Worm (Caenorhabditis elegans) whole organism, L4 larva: ENCODE results near the gene Y41D4B.24.
A peak's percentile ranks its signal among the peaks of the same experiment; 100 is the strongest.

Experiments
- F10B5.3 ChIP-seq: sonication (generic microtip); optimal IDR thresholded peaks from 2 replicates; lab custom pipeline; 2016; ENCODE audit warnings: mild to moderate bottlenecking, missing genetic modification characterization, missing compliant biosample characterization
- F44E2.7 ChIP-seq: fragments of 200-800 bp; sonication (Bioruptor generic); IDR thresholded peaks from 2 replicates; pipeline ENCODE4 v2.1.2; 2022; ENCODE audit warnings: missing genetic modification characterization, missing compliant biosample characterization
- F49E8.2 ChIP-seq: sonication (generic microtip); optimal IDR thresholded peaks from 2 replicates; lab custom pipeline; 2016; ENCODE audit warnings: missing compliant biosample characterization, mild to moderate bottlenecking, missing genetic modification characterization, borderline replicate concordance
- R02D3.7 ChIP-seq: fragments of 150-350 bp; sonication (generic microtip); optimal IDR thresholded peaks from 3 replicates; lab custom pipeline; 2014; ENCODE audit warnings: missing biosample characterization, missing genetic modification characterization
- T20F7.1 ChIP-seq: fragments of 200-800 bp; sonication (Bioruptor generic); optimal IDR thresholded peaks from 2 replicates; lab custom pipeline; 2018; ENCODE audit warnings: mild to moderate bottlenecking, missing genetic modification characterization, missing compliant biosample characterization
- T26A8.4 ChIP-seq: fragments of 200-800 bp; sonication (Bioruptor generic); IDR thresholded peaks from 2 replicates; pipeline ENCODE4 v1.3.6; 2022; ENCODE audit warnings: missing genetic modification characterization, missing compliant biosample characterization
- Y105C5A.15 ChIP-seq: fragments of 200-800 bp; sonication (Bioruptor generic); IDR thresholded peaks from 2 replicates; pipeline ENCODE4 v1.3.6; 2022; ENCODE audit warnings: missing genetic modification characterization, missing compliant biosample characterization
- Y48G9A.11 ChIP-seq: fragments of 200-800 bp; sonication (Bioruptor generic); IDR thresholded peaks from 2 replicates; pipeline ENCODE4 v1.3.6; 2022; ENCODE audit warnings: missing genetic modification reagents, missing genetic modification characterization, missing compliant biosample characterization
- Y5F2A.4 ChIP-seq: fragments of 200-800 bp; sonication (Bioruptor generic); optimal IDR thresholded peaks from 2 replicates; lab custom pipeline; 2018; ENCODE audit warnings: mild to moderate bottlenecking, missing genetic modification characterization, missing compliant biosample characterization
- Y75B8A.6 ChIP-seq: fragments of 200-800 bp; sonication (Bioruptor generic); IDR thresholded peaks from 2 replicates; pipeline ENCODE4 v1.3.6; 2022; ENCODE audit warnings: missing genetic modification reagents, missing genetic modification characterization, missing compliant biosample characterization
- ZK337.2 ChIP-seq: fragments of 200-800 bp; sonication (Bioruptor generic); IDR thresholded peaks from 2 replicates; pipeline ENCODE4 v1.3.6; 2022; ENCODE audit warnings: missing genetic modification reagents, missing genetic modification characterization, missing compliant biosample characterization
- aha-1 ChIP-seq: fragments of 150-350 bp; peaks from one replicate; lab custom pipeline; 2014; ENCODE audit warnings: missing biosample characterization, missing genetic modification characterization
- ama-1 ChIP-seq: fragments of 150-350 bp; optimal IDR thresholded peaks from 2 replicates; lab custom pipeline; 2014; ENCODE audit warnings: inconsistent platforms, mixed read lengths
- arid-1 ChIP-seq: fragments of 200-800 bp; sonication (Bioruptor generic); conservative IDR thresholded peaks from 2 replicates; pipeline ENCODE4 v1.3.6; 2022; ENCODE audit warnings: missing genetic modification reagents, missing genetic modification characterization, missing compliant biosample characterization
- ceh-28 ChIP-seq: fragments of 150-350 bp; optimal IDR thresholded peaks from 2 replicates; lab custom pipeline; 2014; ENCODE audit warnings: missing biosample characterization, missing genetic modification reagents, missing genetic modification characterization
- ceh-82 ChIP-seq: sonication (generic microtip); optimal IDR thresholded peaks from 2 replicates; lab custom pipeline; 2017; ENCODE audit warnings: missing biosample characterization, missing genetic modification characterization
- ces-1 ChIP-seq: fragments of 150-350 bp; sonication (generic microtip); optimal IDR thresholded peaks from 4 replicates; lab custom pipeline; 2014; ENCODE audit warnings: missing biosample characterization, missing genetic modification reagents, missing genetic modification characterization
- cey-2 ChIP-seq: sonication (generic microtip); optimal IDR thresholded peaks from 3 replicates; lab custom pipeline; 2017; ENCODE audit warnings: missing genetic modification characterization, mild to moderate bottlenecking, missing compliant biosample characterization, antibody characterized with exemption, borderline replicate concordance; ENCODE audit not compliant: insufficient read depth
- daf-16 ChIP-seq, 3 experiments: sonication (generic microtip); optimal IDR thresholded peaks; 2 replicates each; lab custom pipeline; 2016 to 2017; ENCODE audit warnings: missing genetic modification characterization in 3 of 3, missing genetic modification reagents in 3 of 3, mild to moderate bottlenecking in 2 of 3, missing compliant biosample characterization in 2 of 3, missing biosample characterization in 1 of 3, moderate library complexity in 1 of 3
- dmd-8 ChIP-seq: fragments of 200-800 bp; sonication (Bioruptor generic); IDR thresholded peaks from 2 replicates; pipeline ENCODE4 v1.3.6; 2022; ENCODE audit warnings: missing genetic modification characterization, missing compliant biosample characterization
- dmd-9 ChIP-seq: fragments of 200-800 bp; sonication (Bioruptor generic); IDR thresholded peaks from 2 replicates; pipeline ENCODE4 v1.3.6; 2022; ENCODE audit warnings: missing genetic modification reagents, missing genetic modification characterization, missing compliant biosample characterization
- duxl-1 ChIP-seq: sonication (generic microtip); optimal IDR thresholded peaks from 2 replicates; lab custom pipeline; 2016; ENCODE audit warnings: mild to moderate bottlenecking, missing genetic modification characterization, moderate library complexity, missing compliant biosample characterization; ENCODE audit not compliant: poor library complexity
- egl-43 ChIP-seq: fragments of 200-800 bp; sonication (Bioruptor generic); IDR thresholded peaks from 2 replicates; pipeline ENCODE4 v1.3.6; 2022; ENCODE audit warnings: missing genetic modification reagents, missing genetic modification characterization, missing compliant biosample characterization
- gei-8 ChIP-seq: fragments of 200-800 bp; sonication (Bioruptor generic); optimal IDR thresholded peaks from 2 replicates; lab custom pipeline; 2018; ENCODE audit warnings: mild to moderate bottlenecking, missing genetic modification characterization, missing compliant biosample characterization
- hif-1 ChIP-seq, 2 experiments: sonication (generic microtip); optimal IDR thresholded peaks; 2 replicates each; lab custom pipeline; 2016 to 2017; ENCODE audit warnings: missing compliant biosample characterization in 2 of 2, missing genetic modification characterization in 2 of 2, missing genetic modification reagents in 2 of 2, missing genotype in 2 of 2, mild to moderate bottlenecking in 1 of 2
- jun-1 ChIP-seq: fragments of 150-350 bp; optimal IDR thresholded peaks from 2 replicates; lab custom pipeline; 2014; ENCODE audit warnings: missing biosample characterization, missing genetic modification reagents, missing genetic modification characterization
- lin-29 ChIP-seq: fragments of 200-800 bp; sonication (Bioruptor generic); IDR thresholded peaks from 2 replicates; pipeline ENCODE4 v1.3.6; 2022; ENCODE audit warnings: missing genetic modification reagents, missing genetic modification characterization, missing compliant biosample characterization
- lin-39 ChIP-seq: fragments of 150-350 bp; optimal IDR thresholded peaks from 2 replicates; lab custom pipeline; 2014; ENCODE audit warnings: missing biosample characterization, missing genetic modification reagents, missing genetic modification characterization
- lir-3 ChIP-seq: sonication (generic microtip); optimal IDR thresholded peaks from 2 replicates; lab custom pipeline; 2016; ENCODE audit warnings: mild to moderate bottlenecking, missing genetic modification characterization, missing compliant biosample characterization
- lsy-2 ChIP-seq, 2 experiments: fragments of 150-350 bp in 1 of 2; sonication (generic microtip) in 1 of 2; optimal IDR thresholded peaks; 2 replicates each; lab custom pipeline; 2014 to 2017; ENCODE audit warnings: missing biosample characterization in 2 of 2, missing genetic modification characterization in 2 of 2
- madf-5 ChIP-seq, 2 experiments: fragments of 200-800 bp; sonication (Bioruptor generic); IDR thresholded peaks; 2 replicates each; pipeline ENCODE4 v1.3.6; 2022; ENCODE audit warnings: missing compliant biosample characterization in 2 of 2, missing genetic modification characterization in 2 of 2
- mdl-1 ChIP-seq, 2 experiments: fragments of 150-350 bp in 1 of 2; sonication (generic microtip) in 1 of 2; optimal IDR thresholded peaks; 2 replicates each; lab custom pipeline; 2014 to 2017; ENCODE audit warnings: missing biosample characterization in 2 of 2, missing genetic modification characterization in 2 of 2
- mep-1 ChIP-seq: fragments of 150-350 bp; sonication (generic microtip); optimal IDR thresholded peaks from 3 replicates; lab custom pipeline; 2014; ENCODE audit warnings: missing biosample characterization, missing genetic modification characterization
- mes-2 ChIP-seq: sonication (generic microtip); optimal IDR thresholded peaks from 2 replicates; lab custom pipeline; 2016; ENCODE audit warnings: missing genotype, mild to moderate bottlenecking, missing genetic modification characterization, missing compliant biosample characterization; ENCODE audit not compliant: poor library complexity, severe bottlenecking
- nhr-10 ChIP-seq: fragments of 150-350 bp; optimal IDR thresholded peaks from 2 replicates; lab custom pipeline; 2014; ENCODE audit warnings: missing biosample characterization, missing genetic modification characterization
- nhr-102 ChIP-seq: sonication (generic microtip); optimal IDR thresholded peaks from 2 replicates; lab custom pipeline; 2016; ENCODE audit warnings: mild to moderate bottlenecking, missing genetic modification characterization, moderate library complexity, missing compliant biosample characterization
- nhr-237 ChIP-seq: sonication (generic microtip); optimal IDR thresholded peaks from 2 replicates; lab custom pipeline; 2017; ENCODE audit warnings: missing biosample characterization, missing genetic modification characterization
- nhr-48 ChIP-seq: sonication (generic microtip); optimal IDR thresholded peaks from 2 replicates; lab custom pipeline; 2016; ENCODE audit warnings: mild to moderate bottlenecking, missing genetic modification characterization, missing compliant biosample characterization
- nhr-77 ChIP-seq: fragments of 150-350 bp; optimal IDR thresholded peaks from 2 replicates; lab custom pipeline; 2014; ENCODE audit warnings: missing biosample characterization, missing genetic modification characterization
- saeg-2 ChIP-seq: fragments of 200-800 bp; sonication (Bioruptor generic); IDR thresholded peaks from 2 replicates; pipeline ENCODE4 v1.3.6; 2022; ENCODE audit warnings: missing genetic modification reagents, missing genetic modification characterization, missing compliant biosample characterization
- sdz-12 ChIP-seq: fragments of 200-800 bp; sonication (Bioruptor generic); optimal IDR thresholded peaks from 2 replicates; lab custom pipeline; 2018; ENCODE audit warnings: mild to moderate bottlenecking, missing genetic modification characterization, missing compliant biosample characterization
- snpc-4 ChIP-seq: fragments of 150-350 bp; optimal IDR thresholded peaks from 2 replicates; lab custom pipeline; 2014; ENCODE audit warnings: missing biosample characterization, missing genetic modification characterization
- spr-3 ChIP-seq: fragments of 200-800 bp; sonication (Bioruptor generic); optimal IDR thresholded peaks from 2 replicates; lab custom pipeline; 2018; ENCODE audit warnings: mild to moderate bottlenecking, missing genetic modification characterization, missing compliant biosample characterization
- unc-39 ChIP-seq: sonication (generic microtip); optimal IDR thresholded peaks from 2 replicates; lab custom pipeline; 2017; ENCODE audit warnings: missing biosample characterization, missing genetic modification characterization
- unc-62 ChIP-seq, 3 experiments: fragments of 150-350 bp in 1 of 3; sonication (generic microtip); optimal IDR thresholded peaks in 2 of 3; peaks in 1 of 3; 1 replicate in 1 of 3; 2 replicates in 2 of 3; lab custom pipeline; 2014 to 2017; ENCODE audit warnings: missing biosample characterization in 3 of 3, missing genetic modification characterization in 3 of 3, missing genetic modification reagents in 3 of 3, missing genotype in 1 of 3
- vab-7 ChIP-seq: fragments of 200-800 bp; sonication (Bioruptor generic); IDR thresholded peaks from 2 replicates; pipeline ENCODE4 v1.3.6; 2022; ENCODE audit warnings: missing genetic modification reagents, missing genetic modification characterization, missing compliant biosample characterization
- zag-1 ChIP-seq: fragments of 150-350 bp; optimal IDR thresholded peaks from 2 replicates; lab custom pipeline; 2014; ENCODE audit warnings: missing biosample characterization, missing genetic modification characterization
- zfp-2 ChIP-seq: sonication (generic microtip); optimal IDR thresholded peaks from 2 replicates; lab custom pipeline; 2016; ENCODE audit warnings: mild to moderate bottlenecking, missing genetic modification characterization, missing compliant biosample characterization
- zfp-3 ChIP-seq: fragments of 200-800 bp; sonication (Bioruptor generic); conservative IDR thresholded peaks from 2 replicates; pipeline ENCODE4 v1.3.6; 2022; ENCODE audit warnings: missing genetic modification reagents, missing genetic modification characterization, missing compliant biosample characterization
- zip-11 ChIP-seq: fragments of 200-800 bp; sonication (Bioruptor generic); IDR thresholded peaks from 2 replicates; pipeline ENCODE4 v1.3.6; 2022; ENCODE audit warnings: missing genetic modification characterization, missing compliant biosample characterization
- zip-2 ChIP-seq: fragments of 150-350 bp; optimal IDR thresholded peaks from 2 replicates; lab custom pipeline; 2014; ENCODE audit warnings: missing biosample characterization, missing genetic modification characterization

Gene Y41D4B.24

DNA sequence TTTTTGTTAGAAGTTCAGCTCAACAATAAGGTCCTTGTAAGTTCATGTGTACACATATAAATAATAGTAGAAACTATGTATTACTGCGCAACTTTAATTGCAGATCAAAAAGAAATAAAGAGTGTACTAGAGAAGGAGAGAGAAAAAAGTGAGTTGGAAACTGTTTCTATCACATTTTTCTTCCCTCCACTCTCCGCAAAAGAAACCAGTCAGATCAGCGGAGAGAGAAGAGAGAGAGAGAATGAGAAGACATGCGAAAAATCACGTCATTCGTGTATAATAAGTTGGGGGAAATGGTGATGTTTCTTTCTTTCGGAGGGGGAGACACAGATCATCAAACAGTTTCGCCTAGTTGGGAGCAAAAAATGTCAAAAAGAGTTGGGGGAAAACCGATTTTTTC lies 26.7 kb downstream of the Y41D4B.24 start:
- no peak for TF ChIP-seq spr-3 (GFP tag; lab: Kevin White, UChicago)
- peak; percentile 9 to 75 for TF ChIP-seq mdl-1 (tag; optimal IDR thresholded peaks at IDR 0.05; lab: Kevin White, UChicago)
- TF ChIP-seq ama-1 (lab: Kevin White, UChicago), result no peak
- no peak for TF ChIP-seq zfp-3 (GFP tag; lab: Robert Waterston, UW)
- TF ChIP-seq snpc-4 (tag; lab: Kevin White, UChicago), result no peak
- peak; percentile 20 for TF ChIP-seq nhr-10 (tag; lab: Kevin White, UChicago)
- no peak for TF ChIP-seq unc-39
- no peak for TF ChIP-seq lir-3 (tag; lab: Kevin White, UChicago)
- no peak for TF ChIP-seq Y48G9A.11 (GFP tag; lab: Robert Waterston, UW)
- no peak for TF ChIP-seq F49E8.2 (tag; lab: Kevin White, UChicago)
- no peak for TF ChIP-seq F44E2.7 (GFP tag; lab: Robert Waterston, UW)
- no peak for TF ChIP-seq F10B5.3
- no peak for TF ChIP-seq lin-29
- no peak for TF ChIP-seq dmd-8 (GFP tag; lab: Robert Waterston, UW)
- no peak for TF ChIP-seq Y5F2A.4 (GFP tag; lab: Kevin White, UChicago)
- TF ChIP-seq zfp-2 (tag; lab: Kevin White, UChicago), result no peak
- no peak for TF ChIP-seq hif-1 (tag; optimal IDR thresholded peaks at IDR 0.05; lab: Kevin White, UChicago)
- TF ChIP-seq nhr-102 (tag; lab: Kevin White, UChicago), result no peak
- TF ChIP-seq mes-2 (tag; lab: Kevin White, UChicago), result peak; percentile 50
- TF ChIP-seq vab-7, result no peak
- no peak for TF ChIP-seq egl-43 (GFP tag; lab: Robert Waterston, UW)
- TF ChIP-seq T26A8.4 (GFP tag; lab: Robert Waterston, UW), result no peak
- peak; percentile 66 for TF ChIP-seq mep-1 (tag; lab: Kevin White, UChicago)
- no peak for TF ChIP-seq duxl-1
- TF ChIP-seq lsy-2 (tag; optimal IDR thresholded peaks at IDR 0.05; lab: Kevin White, UChicago), result peak in 1 of 2 experiments; percentile 51
- no peak for TF ChIP-seq nhr-48 (tag; lab: Kevin White, UChicago)
- TF ChIP-seq T20F7.1 (GFP tag; lab: Kevin White, UChicago), result peak; percentile 67
- no peak for TF ChIP-seq aha-1 (tag; lab: Kevin White, UChicago)
- TF ChIP-seq nhr-237 (tag; lab: Kevin White, UChicago), result no peak
- no peak for TF ChIP-seq arid-1 (GFP tag; lab: Robert Waterston, UW)
- no peak for TF ChIP-seq unc-62 (GFP tag; optimal IDR thresholded peaks at IDR 0.05 in 1 of 2; lab: Kevin White, UChicago)
- no peak for TF ChIP-seq unc-62 (tag; optimal IDR thresholded peaks at IDR 0.05; lab: Kevin White, UChicago)
- no peak for TF ChIP-seq lin-39 (tag; lab: Kevin White, UChicago)
- TF ChIP-seq sdz-12 (GFP tag; lab: Kevin White, UChicago), result no peak
- TF ChIP-seq Y75B8A.6 (GFP tag; lab: Robert Waterston, UW), result no peak
- TF ChIP-seq saeg-2 (GFP tag; lab: Robert Waterston, UW), result no peak
- no peak for TF ChIP-seq ceh-82 (tag; lab: Kevin White, UChicago)
- no peak for TF ChIP-seq R02D3.7 (tag; lab: Kevin White, UChicago)
- TF ChIP-seq nhr-77 (tag; lab: Kevin White, UChicago), result peak; percentile 57
- no peak for TF ChIP-seq ZK337.2 (GFP tag; lab: Robert Waterston, UW)
- no peak for TF ChIP-seq zag-1 (tag; lab: Kevin White, UChicago)
- no peak for TF ChIP-seq zip-11
- TF ChIP-seq cey-2 (tag; lab: Kevin White, UChicago), result no peak
- TF ChIP-seq ces-1 (GFP tag; lab: Kevin White, UChicago), result no peak
- no peak for TF ChIP-seq ceh-28
- peak; percentile 3 for TF ChIP-seq jun-1 (tag; lab: Kevin White, UChicago)
- TF ChIP-seq madf-5 (GFP tag; IDR thresholded peaks at IDR 0.05; lab: Robert Waterston, UW), result no peak
- TF ChIP-seq Y105C5A.15 (GFP tag; lab: Robert Waterston, UW), result no peak
- TF ChIP-seq dmd-9 (GFP tag; lab: Robert Waterston, UW), result no peak
- TF ChIP-seq zip-2, result no peak
- no peak for TF ChIP-seq daf-16 (GFP tag; optimal IDR thresholded peaks at IDR 0.05; lab: Kevin White, UChicago)
- no peak for TF ChIP-seq daf-16 (tag; optimal IDR thresholded peaks at IDR 0.05; lab: Kevin White, UChicago)
- TF ChIP-seq gei-8 (GFP tag; lab: Kevin White, UChicago), result no peak
